Fruit fly (Drosophila melanogaster) whole organism, wandering third instar larva: ENCODE results near the gene Claspin.

ENCODE experiments used
- Abd-B ChIP-seq: fragments of >200 bp; optimal IDR thresholded peaks from 2 replicates; lab custom pipeline; 2017; ENCODE audit warnings: missing biosample characterization, missing genetic modification characterization
- CG32264 ChIP-seq: fragments of 200-800 bp; sonication (Bioruptor generic); optimal IDR thresholded peaks from 2 replicates; lab custom pipeline; 2016; ENCODE audit warnings: missing biosample characterization, missing genetic modification characterization
- CG9705 ChIP-seq: fragments of 200-800 bp; sonication (Bioruptor generic); optimal IDR thresholded peaks from 2 replicates; lab custom pipeline; 2018; ENCODE audit warnings: missing biosample characterization, mild to moderate bottlenecking, missing genetic modification characterization
- CrebA ChIP-seq: fragments of 200-800 bp; sonication (Bioruptor generic); optimal IDR thresholded peaks from 2 replicates; lab custom pipeline; 2016; ENCODE audit warnings: missing biosample characterization, mild to moderate bottlenecking, missing genetic modification characterization, borderline replicate concordance
- Dfd ChIP-seq: fragments of >200 bp; optimal IDR thresholded peaks from 2 replicates; lab custom pipeline; 2017; ENCODE audit warnings: missing biosample characterization, missing genetic modification characterization
- Dif ChIP-seq: fragments of 200-275, 200-300 bp; sonication (Bioruptor generic); optimal IDR thresholded peaks from 2 replicates; lab custom pipeline; 2018; ENCODE audit warnings: missing biosample characterization, missing genetic modification characterization; ENCODE audit not compliant: partially characterized antibody
- GATAd ChIP-seq: sonication (Bioruptor generic); optimal IDR thresholded peaks from 2 replicates; lab custom pipeline; 2016; ENCODE audit warnings: missing biosample characterization, missing genetic modification characterization
- HLH106 ChIP-seq: fragments of 200-800 bp; optimal IDR thresholded peaks from 3 replicates; lab custom pipeline; 2019; ENCODE audit warnings: missing biosample characterization, mild to moderate bottlenecking, missing genetic modification characterization, moderate library complexity
- Hnf4 ChIP-seq: fragments of 200-800 bp; sonication (Bioruptor generic); optimal IDR thresholded peaks from 2 replicates; lab custom pipeline; 2016; ENCODE audit warnings: missing biosample characterization, mild to moderate bottlenecking, missing genetic modification characterization
- Hr78 ChIP-seq: fragments of >200 bp; optimal IDR thresholded peaks from 2 replicates; lab custom pipeline; 2017; ENCODE audit warnings: missing biosample characterization, missing genetic modification characterization
- Hr83 ChIP-seq: fragments of 200-300 bp; sonication (Bioruptor generic); optimal IDR thresholded peaks from 2 replicates; lab custom pipeline; 2016; ENCODE audit warnings: missing biosample characterization, mild to moderate bottlenecking, missing genetic modification characterization, moderate library complexity; ENCODE audit not compliant: poor library complexity, severe bottlenecking
- Jra ChIP-seq: sonication (Bioruptor generic); optimal IDR thresholded peaks from 2 replicates; lab custom pipeline; 2016; ENCODE audit warnings: missing biosample characterization, missing genetic modification characterization
- Mio ChIP-seq: sonication (Bioruptor generic); optimal IDR thresholded peaks from 2 replicates; lab custom pipeline; 2016; ENCODE audit warnings: missing biosample characterization, missing genetic modification characterization
- N ChIP-seq: fragments of >200 bp; optimal IDR thresholded peaks from 2 replicates; lab custom pipeline; 2018; ENCODE audit warnings: missing biosample characterization, missing external identifiers, missing genetic modification characterization
- OdsH ChIP-seq: fragments of 200-800 bp; sonication (Bioruptor generic); optimal IDR thresholded peaks from 2 replicates; lab custom pipeline; 2016; ENCODE audit warnings: missing biosample characterization, mild to moderate bottlenecking, missing genetic modification characterization
- Rel ChIP-seq, 2 experiments: fragments of 200-800 bp; sonication (Bioruptor generic) in 1 of 2; optimal IDR thresholded peaks; 2 replicates in 1 of 2; 3 replicates in 1 of 2; lab custom pipeline; 2016 to 2019; ENCODE audit warnings: mild to moderate bottlenecking in 2 of 2, missing biosample characterization in 2 of 2, missing genetic modification characterization in 2 of 2, moderate library complexity in 1 of 2
- Sp1 ChIP-seq: fragments of 200-800 bp; sonication (Bioruptor generic); optimal IDR thresholded peaks from 3 replicates; lab custom pipeline; 2019; ENCODE audit warnings: missing biosample characterization, mild to moderate bottlenecking, missing genetic modification characterization, moderate library complexity
- Vsx2 ChIP-seq: fragments of 200-300, 225-300 bp; sonication (Bioruptor generic); optimal IDR thresholded peaks from 2 replicates; lab custom pipeline; 2018; ENCODE audit warnings: missing biosample characterization, missing genetic modification characterization; ENCODE audit not compliant: partially characterized antibody
- br ChIP-seq: fragments of 200-800 bp; sonication (Bioruptor generic); optimal IDR thresholded peaks from 2 replicates; lab custom pipeline; 2016; ENCODE audit warnings: missing biosample characterization, missing genetic modification characterization
- brk ChIP-seq: fragments of 200-800 bp; sonication (Bioruptor generic); optimal IDR thresholded peaks from 2 replicates; lab custom pipeline; 2016; ENCODE audit warnings: missing biosample characterization, mild to moderate bottlenecking, missing genetic modification characterization
- dl ChIP-seq, 2 experiments: fragments of 175-275, 200-275 bp in 1 of 2; fragments of 200-275 bp in 1 of 2; sonication (Bioruptor generic); optimal IDR thresholded peaks; lab custom pipeline; 2018; ENCODE audit warnings: mild to moderate bottlenecking in 2 of 2, missing biosample characterization in 2 of 2, missing genetic modification characterization in 2 of 2, moderate library complexity in 2 of 2; ENCODE audit not compliant: partially characterized antibody in 2 of 2, insufficient read depth in 1 of 2
- dmrt93B ChIP-seq: fragments of 200-800 bp; sonication (Bioruptor generic); optimal IDR thresholded peaks from 2 replicates; lab custom pipeline; 2018; ENCODE audit warnings: missing biosample characterization, mild to moderate bottlenecking, missing genetic modification characterization
- dsf ChIP-seq: sonication (Bioruptor generic); optimal IDR thresholded peaks from 2 replicates; lab custom pipeline; 2016; ENCODE audit warnings: missing biosample characterization, missing genetic modification characterization, borderline replicate concordance
- ey ChIP-seq: fragments of 200-800 bp; sonication (Bioruptor generic); optimal IDR thresholded peaks from 2 replicates; lab custom pipeline; 2016; ENCODE audit warnings: missing biosample characterization, missing genetic modification characterization
- fru ChIP-seq: fragments of 200-800 bp; sonication (Bioruptor generic); optimal IDR thresholded peaks from 3 replicates; lab custom pipeline; 2016; ENCODE audit warnings: missing biosample characterization, mild to moderate bottlenecking, missing genetic modification characterization
- h ChIP-seq: fragments of 200-800 bp; sonication (Bioruptor generic); optimal IDR thresholded peaks from 3 replicates; lab custom pipeline; 2016; ENCODE audit warnings: missing biosample characterization, mild to moderate bottlenecking, missing genetic modification characterization
- jim ChIP-seq: fragments of 175-275, 200-325 bp; sonication (Bioruptor generic); optimal IDR thresholded peaks from 2 replicates; lab custom pipeline; 2016; ENCODE audit warnings: missing biosample characterization, mild to moderate bottlenecking, missing genetic modification characterization
- lola ChIP-seq: fragments of >200 bp; optimal IDR thresholded peaks from 2 replicates; lab custom pipeline; 2017; ENCODE audit warnings: missing biosample characterization, missing genetic modification characterization
- pan ChIP-seq: fragments of >200 bp; optimal IDR thresholded peaks from 2 replicates; lab custom pipeline; 2017
- psq ChIP-seq: fragments of 200-800 bp; sonication (Bioruptor generic); optimal IDR thresholded peaks from 3 replicates; lab custom pipeline; 2017; ENCODE audit warnings: missing biosample characterization, mild to moderate bottlenecking, missing genetic modification characterization, moderate library complexity
- sage ChIP-seq: fragments of 200-800 bp; sonication (Bioruptor generic); optimal IDR thresholded peaks from 2 replicates; lab custom pipeline; 2016; ENCODE audit warnings: missing biosample characterization, mild to moderate bottlenecking, missing genetic modification characterization
- sv ChIP-seq: fragments of 200-800 bp; sonication (Bioruptor generic); optimal IDR thresholded peaks from 3 replicates; lab custom pipeline; 2016; ENCODE audit warnings: missing biosample characterization, missing genetic modification characterization
- tai ChIP-seq: sonication (Bioruptor generic); optimal IDR thresholded peaks from 2 replicates; lab custom pipeline; 2016; ENCODE audit warnings: missing biosample characterization, missing genetic modification characterization
- usp ChIP-seq: fragments of >200 bp; optimal IDR thresholded peaks from 2 replicates; lab custom pipeline; 2017; ENCODE audit warnings: missing biosample characterization, missing genetic modification characterization
- woc ChIP-seq: sonication (Bioruptor generic); optimal IDR thresholded peaks from 2 replicates; lab custom pipeline; 2016; ENCODE audit warnings: missing biosample characterization, mild to moderate bottlenecking, missing genetic modification characterization

The Claspin gene

dm6 chr3L:4359688-4360375, 46.5 kb downstream of the Claspin start:
- TF ChIP-seq Jra (no peak), Dfd (peak; percentile 6), Hr83 (GFP tag; lab: Kevin White, UChicago) (no peak)
- TF ChIP-seq, all 38 proteins: peak for 1

- TF ChIP-seq Jra (no peak), N (GFP tag; lab: Kevin White, UChicago) (no peak), Mio (GFP tag; lab: Kevin White, UChicago) (no peak), Hr83 (GFP tag; lab: Kevin White, UChicago) (no peak), Rel (GFP tag; optimal IDR thresholded peaks at IDR 0.05; lab: Kevin White, UChicago) (no peak), Rel (tag; optimal IDR thresholded peaks at IDR 0.05; lab: Kevin White, UChicago) (no peak), CG9705 (GFP tag; lab: Kevin White, UChicago) (no peak), tai (GFP tag; lab: Kevin White, UChicago) (no peak), Hr78 (GFP tag; lab: Kevin White, UChicago) (no peak), woc (GFP tag; lab: Kevin White, UChicago) (no peak), HLH106 (tag; lab: Kevin White, UChicago) (no peak), fru (GFP tag; lab: Kevin White, UChicago) (no peak), Vsx2 (GFP tag; lab: Kevin White, UChicago) (peak; percentile 53), sage (peak; percentile 7), Sp1 (no peak), sv (GFP tag; lab: Kevin White, UChicago) (no peak), Abd-B (GFP tag; lab: Kevin White, UChicago) (no peak), Hnf4 (no peak), usp (GFP tag; lab: Kevin White, UChicago) (no peak), OdsH (GFP tag; lab: Kevin White, UChicago) (no peak), CG32264 (no peak), brk (GFP tag; lab: Kevin White, UChicago) (peak; percentile 3), GATAd (GFP tag; lab: Kevin White, UChicago) (no peak), pan (lab: Kevin White, UChicago) (no peak), Dfd (no peak), ey (GFP tag; lab: Kevin White, UChicago) (no peak), dsf (GFP tag; lab: Kevin White, UChicago) (no peak), jim (GFP tag; lab: Kevin White, UChicago) (no peak), h (GFP tag; lab: Kevin White, UChicago) (peak; percentile 45), psq (GFP tag; lab: Kevin White, UChicago) (no peak), Dif (GFP tag; lab: Kevin White, UChicago) (peak; percentile 35), CrebA (GFP tag; lab: Kevin White, UChicago) (peak; percentile 50), dmrt93B (GFP tag; lab: Kevin White, UChicago) (no peak)
Observed at dm6 chr3L:4360376-4360703, 47.1 kb downstream of the Claspin start.

dm6 chr3L:4362937-4363336, 49.7 kb downstream of the Claspin start:
- TF ChIP-seq Dif (GFP tag; lab: Kevin White, UChicago): no peak
- no peak for TF ChIP-seq Jra
- TF ChIP-seq Hr83 (GFP tag; lab: Kevin White, UChicago): no peak
- no peak for TF ChIP-seq Abd-B (GFP tag; lab: Kevin White, UChicago)
- no peak for TF ChIP-seq br (GFP tag; lab: Kevin White, UChicago)
- no peak for TF ChIP-seq pan (lab: Kevin White, UChicago)
- no peak for TF ChIP-seq tai (GFP tag; lab: Kevin White, UChicago)
- no peak for TF ChIP-seq GATAd (GFP tag; lab: Kevin White, UChicago)
- TF ChIP-seq dmrt93B (GFP tag; lab: Kevin White, UChicago): no peak
- TF ChIP-seq Mio (GFP tag; lab: Kevin White, UChicago): no peak
- no peak for TF ChIP-seq OdsH (GFP tag; lab: Kevin White, UChicago)
- TF ChIP-seq CG9705 (GFP tag; lab: Kevin White, UChicago): no peak
- no peak for TF ChIP-seq HLH106 (tag; lab: Kevin White, UChicago)
- TF ChIP-seq dsf (GFP tag; lab: Kevin White, UChicago): no peak
- no peak for TF ChIP-seq lola (GFP tag; lab: Kevin White, UChicago)
- TF ChIP-seq fru (GFP tag; lab: Kevin White, UChicago): no peak
- TF ChIP-seq sage: no peak
- no peak for TF ChIP-seq Vsx2 (GFP tag; lab: Kevin White, UChicago)
- TF ChIP-seq dl (GFP tag; optimal IDR thresholded peaks at IDR 0.05; lab: Kevin White, UChicago; ENCODE audit: insufficient read depth in 1 of 2, partially characterized antibody in 2 of 2): no peak
- no peak for TF ChIP-seq Hnf4
